Fruit fly (Drosophila melanogaster): ENCODE data around the gene her.
A peak's percentile ranks its signal among the peaks of the same experiment; 100 is the strongest.

DNA sequence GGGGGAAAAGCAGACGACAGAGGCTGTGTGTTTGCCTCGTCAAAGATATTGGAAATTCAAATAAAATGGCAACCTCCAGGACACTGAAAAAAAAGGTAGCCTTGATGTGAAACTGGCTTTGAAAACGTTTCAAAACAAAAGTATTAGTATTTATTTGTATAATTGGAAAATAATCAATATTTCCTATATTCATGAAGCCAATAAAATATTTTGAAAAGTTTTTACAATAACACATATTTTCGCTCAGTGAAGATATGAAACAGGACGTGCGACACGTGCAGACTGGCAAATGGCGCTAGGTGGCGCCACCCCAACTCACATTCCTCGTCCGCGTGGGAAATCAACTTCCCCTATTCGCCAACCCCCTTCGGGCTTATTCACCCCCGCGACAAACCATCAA, 29.2 kb upstream of the her start:
- no peak for TF ChIP-seq CG11762 (GFP tag; optimal IDR thresholded peaks at IDR 0.05; ENCODE audit: insufficient read depth)
- peak in 1 of 2 experiments; percentile 1 for TF ChIP-seq ss (GFP tag; optimal IDR thresholded peaks at IDR 0.05)
- no peak for TF ChIP-seq fkh (GFP tag; optimal IDR thresholded peaks at IDR 0.05)
- TF ChIP-seq cyc (GFP tag; optimal IDR thresholded peaks at IDR 0.05): peak; percentile 15
- TF ChIP-seq CG9139 (GFP tag; optimal IDR thresholded peaks at IDR 0.05): no peak
- TF ChIP-seq CG3032 (tag; optimal IDR thresholded peaks at IDR 0.05): peak; percentile 13
- peak; percentile 52 for TF ChIP-seq OdsH (GFP tag; optimal IDR thresholded peaks at IDR 0.05)
- no peak for TF ChIP-seq Blimp-1 (GFP tag; optimal IDR thresholded peaks at IDR 0.05)
- TF ChIP-seq dsx (GFP tag; optimal IDR thresholded peaks at IDR 0.05; ENCODE audit: poor library complexity, severe bottlenecking): peak; percentile 15
